Worm (Caenorhabditis elegans) whole organism, L4 larva: ENCODE results near the gene cpt-2.

Experiments used
- F49E8.2 ChIP-seq: sonication (generic microtip); optimal IDR thresholded peaks from 2 replicates; lab custom pipeline; 2016; ENCODE audit warnings: missing compliant biosample characterization, mild to moderate bottlenecking, missing genetic modification characterization, borderline replicate concordance
- aly-2 ChIP-seq: sonication (generic microtip); optimal IDR thresholded peaks from 2 replicates; lab custom pipeline; 2018; ENCODE audit warnings: missing biosample characterization, missing genetic modification characterization
- ama-1 ChIP-seq: fragments of 150-350 bp; optimal IDR thresholded peaks from 2 replicates; lab custom pipeline; 2014; ENCODE audit warnings: inconsistent platforms, mixed read lengths
- arid-1 ChIP-seq: fragments of 200-800 bp; sonication (Bioruptor generic); conservative IDR thresholded peaks from 2 replicates; pipeline ENCODE4 v1.3.6; 2022; ENCODE audit warnings: missing genetic modification reagents, missing genetic modification characterization, missing compliant biosample characterization
- dve-1 ChIP-seq: sonication (generic microtip); optimal IDR thresholded peaks from 2 replicates; lab custom pipeline; 2017; ENCODE audit warnings: antibody characterized with exemption, mild to moderate bottlenecking, missing genetic modification characterization, missing compliant biosample characterization; ENCODE audit not compliant: insufficient read depth
- egl-27 ChIP-seq: sonication (generic microtip); optimal IDR thresholded peaks from 3 replicates; lab custom pipeline; 2017; ENCODE audit warnings: missing biosample characterization, missing genetic modification reagents, missing genetic modification characterization
- fos-1 ChIP-seq: fragments of 150-350 bp; optimal IDR thresholded peaks from 2 replicates; lab custom pipeline; 2014; ENCODE audit warnings: missing biosample characterization, missing genetic modification characterization
- lim-7 ChIP-seq: fragments of 200-800 bp; sonication (Bioruptor generic); IDR thresholded peaks from 2 replicates; pipeline ENCODE4 v1.3.6; 2022; ENCODE audit warnings: missing genetic modification characterization, missing compliant biosample characterization
- mdl-1 ChIP-seq, 2 experiments: fragments of 150-350 bp in 1 of 2; sonication (generic microtip) in 1 of 2; optimal IDR thresholded peaks; 2 replicates each; lab custom pipeline; 2014 to 2017; ENCODE audit warnings: missing biosample characterization in 2 of 2, missing genetic modification characterization in 2 of 2
- mdt-29 ChIP-seq: fragments of 200-800 bp; sonication (Bioruptor generic); IDR thresholded peaks from 2 replicates; pipeline ENCODE4 v1.3.6; 2022; ENCODE audit warnings: missing genetic modification reagents, missing genetic modification characterization, missing compliant biosample characterization
- nhr-11 ChIP-seq: fragments of 150-350 bp; optimal IDR thresholded peaks from 2 replicates; lab custom pipeline; 2014; ENCODE audit warnings: missing biosample characterization, missing genetic modification characterization
- nhr-25 ChIP-seq: sonication (generic microtip); optimal IDR thresholded peaks from 2 replicates; lab custom pipeline; 2017; ENCODE audit warnings: missing genetic modification characterization, mild to moderate bottlenecking, missing compliant biosample characterization, antibody characterized with exemption, moderate library complexity, borderline replicate concordance; ENCODE audit not compliant: insufficient read depth
- unc-130 ChIP-seq: sonication (generic microtip); optimal IDR thresholded peaks from 2 replicates; lab custom pipeline; 2016; ENCODE audit warnings: missing genetic modification reagents, missing genetic modification characterization, missing compliant biosample characterization
- zag-1 ChIP-seq: fragments of 150-350 bp; optimal IDR thresholded peaks from 2 replicates; lab custom pipeline; 2014; ENCODE audit warnings: missing biosample characterization, missing genetic modification characterization

DNA sequence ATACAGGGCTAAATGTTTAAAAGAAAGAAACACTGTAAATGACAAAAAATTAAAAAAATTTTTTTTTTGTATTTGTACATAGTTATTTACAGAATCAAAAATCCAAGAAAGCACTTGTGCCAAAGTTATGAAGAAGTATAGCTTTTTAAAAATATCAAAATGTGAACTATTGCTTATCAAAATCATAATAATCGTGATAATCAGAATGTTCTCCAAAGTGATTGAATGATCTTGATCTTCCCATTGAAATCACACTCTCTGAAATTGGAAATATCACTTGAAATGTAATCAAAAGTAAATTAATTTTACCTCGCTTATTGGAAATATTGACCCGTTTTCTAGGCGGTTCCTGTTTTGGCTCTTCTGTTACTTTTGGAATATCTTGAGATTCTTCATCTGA lies 47.1 kb downstream of the cpt-2 start:
- no peak for TF ChIP-seq nhr-25 (tag; lab: Kevin White, UChicago)
- no peak for TF ChIP-seq mdt-29 (GFP tag; lab: Robert Waterston, UW)
- TF ChIP-seq egl-27 (tag; lab: Kevin White, UChicago), result no peak
- TF ChIP-seq zag-1 (tag; lab: Kevin White, UChicago), result no peak
- TF ChIP-seq dve-1 (tag; lab: Kevin White, UChicago), result no peak
- no peak for TF ChIP-seq ama-1 (lab: Kevin White, UChicago)
- no peak for TF ChIP-seq arid-1 (GFP tag; lab: Robert Waterston, UW)
- TF ChIP-seq lim-7 (GFP tag; lab: Robert Waterston, UW), result no peak
- TF ChIP-seq F49E8.2 (tag; lab: Kevin White, UChicago), result no peak
- TF ChIP-seq unc-130 (GFP tag; lab: Kevin White, UChicago), result no peak
- TF ChIP-seq nhr-11, result no peak
- TF ChIP-seq fos-1 (tag; lab: Kevin White, UChicago), result no peak
- TF ChIP-seq aly-2, result no peak
- TF ChIP-seq mdl-1 (tag; optimal IDR thresholded peaks at IDR 0.05; lab: Kevin White, UChicago), result no peak
